Fruit fly (Drosophila melanogaster) whole organism: ENCODE data around the gene PolE1.
A peak's percentile ranks its signal among the peaks of the same experiment; 100 is the strongest.

ENCODE experiments used
- CG8478 ChIP-seq: fragments of >200 bp; optimal IDR thresholded peaks from 2 replicates; lab custom pipeline; 2018; ENCODE audit warnings: inconsistent platforms
- Dll ChIP-seq: fragments of >200 bp; optimal IDR thresholded peaks from 2 replicates; lab custom pipeline; 2017
- EcR ChIP-seq, 2 experiments: fragments of >200 bp; optimal IDR thresholded peaks; 2 replicates each; lab custom pipeline; 2017; ENCODE audit warnings: missing biosample characterization in 2 of 2, missing genetic modification characterization in 2 of 2, missing genetic modification reagents in 2 of 2
- pan ChIP-seq: fragments of >200 bp; optimal IDR thresholded peaks from 2 replicates; lab custom pipeline; 2017
- psq ChIP-seq: fragments of >200 bp; optimal IDR thresholded peaks from 2 replicates; lab custom pipeline; 2017
- usp ChIP-seq: fragments of >200 bp; optimal IDR thresholded peaks from 2 replicates; lab custom pipeline; 2017; ENCODE audit warnings: missing biosample characterization, missing genetic modification characterization, mixed read lengths

DNA sequence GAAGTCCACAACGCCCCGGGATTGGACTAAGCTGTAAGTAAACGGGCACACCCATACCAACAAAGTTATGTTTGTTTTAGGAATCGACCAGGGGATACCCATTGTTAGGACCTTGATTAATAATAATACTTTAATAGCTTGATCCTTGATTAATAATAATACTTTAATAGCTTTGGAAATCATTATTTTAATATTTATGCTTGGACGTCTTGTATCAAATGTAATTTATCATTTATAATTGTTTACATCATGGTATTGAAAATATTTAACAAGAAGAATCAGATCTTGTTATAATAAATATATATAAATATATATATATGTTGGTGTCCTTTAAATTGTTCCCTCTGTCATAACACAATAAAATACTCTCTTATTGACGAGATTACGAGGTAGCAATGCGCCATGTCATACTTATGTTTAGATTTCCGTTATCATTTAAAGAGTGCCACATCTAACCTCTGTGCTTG lies 9.0 kb downstream of the PolE1 start:
- TF ChIP-seq pan (lab: Kevin White, UChicago) (peak; percentile 86), Dll (lab: Kevin White, UChicago) (no peak), CG8478 (lab: Kevin White, UChicago) (no peak), usp (GFP tag; lab: Kevin White, UChicago) (no peak), psq (lab: Kevin White, UChicago) (no peak), EcR (GFP tag; optimal IDR thresholded peaks at IDR 0.05; lab: Kevin White, UChicago) (no peak)
